Fruit fly (Drosophila melanogaster) whole organism, pupa: ENCODE results near the gene hkb.

ENCODE experiments used
- CG10348 ChIP-seq: fragments of 200-800 bp; sonication (Bioruptor generic); IDR thresholded peaks from 2 replicates; pipeline ENCODE4 v1.3.6; 2022; ENCODE audit warnings: missing biosample characterization, missing genetic modification characterization
- CG12605 ChIP-seq: fragments of 200-800 bp; sonication (Bioruptor generic); IDR thresholded peaks from 2 replicates; pipeline ENCODE4 v1.3.6; 2022; ENCODE audit warnings: missing biosample characterization, missing genetic modification characterization
- CG13204 ChIP-seq: fragments of 200-800 bp; sonication (Bioruptor generic); optimal IDR thresholded peaks from 2 replicates; lab custom pipeline; 2018; ENCODE audit warnings: missing biosample characterization, mild to moderate bottlenecking, missing genetic modification characterization, moderate library complexity
- CG14655 ChIP-seq: fragments of 200-800 bp; sonication (Bioruptor generic); optimal IDR thresholded peaks from 3 replicates; lab custom pipeline; 2017; ENCODE audit warnings: mild to moderate bottlenecking, missing biosample characterization, missing genetic modification reagents, missing genetic modification characterization
- CG15710 ChIP-seq: fragments of 200-800 bp; sonication (Bioruptor generic); optimal IDR thresholded peaks from 2 replicates; lab custom pipeline; 2018; ENCODE audit warnings: missing biosample characterization, mild to moderate bottlenecking, missing genetic modification characterization, moderate library complexity
- CG17806 ChIP-seq: fragments of 200-800 bp; sonication (Bioruptor generic); optimal IDR thresholded peaks from 2 replicates; lab custom pipeline; 2018; ENCODE audit warnings: missing biosample characterization, mild to moderate bottlenecking, missing genetic modification characterization, moderate library complexity
- CG32121 ChIP-seq: fragments of 200-800 bp; sonication (Bioruptor generic); IDR thresholded peaks from 2 replicates; pipeline ENCODE4 v1.3.6; 2022; ENCODE audit warnings: missing biosample characterization, missing genetic modification characterization
- CG34367 ChIP-seq: fragments of 200-800 bp; sonication (Bioruptor generic); optimal IDR thresholded peaks from 2 replicates; lab custom pipeline; 2018; ENCODE audit warnings: missing biosample characterization, mild to moderate bottlenecking, missing genetic modification characterization
- CG4496 ChIP-seq: fragments of 200-800 bp; sonication (Bioruptor generic); IDR thresholded peaks from 3 replicates; pipeline ENCODE4 v1.3.6; 2022; ENCODE audit warnings: missing biosample characterization, missing genetic modification characterization
- CG8159 ChIP-seq: fragments of 200-800 bp; sonication (Bioruptor generic); optimal IDR thresholded peaks from 3 replicates; lab custom pipeline; 2018; ENCODE audit warnings: missing biosample characterization, mild to moderate bottlenecking, missing genetic modification characterization, moderate library complexity
- CG8301 ChIP-seq: fragments of 200-800 bp; sonication (Bioruptor generic); optimal IDR thresholded peaks from 2 replicates; lab custom pipeline; 2018; ENCODE audit warnings: missing biosample characterization, mild to moderate bottlenecking, missing genetic modification characterization
- CG9948 ChIP-seq: fragments of 200-800 bp; sonication (Bioruptor generic); optimal IDR thresholded peaks from 2 replicates; lab custom pipeline; 2018; ENCODE audit warnings: missing biosample characterization, mild to moderate bottlenecking, missing genetic modification characterization, moderate library complexity
- D1 ChIP-seq: fragments of 200-800 bp; sonication (Bioruptor generic); optimal IDR thresholded peaks from 2 replicates; lab custom pipeline; 2018; ENCODE audit warnings: missing biosample characterization, mild to moderate bottlenecking, missing genetic modification characterization, moderate library complexity
- EcR ChIP-seq: fragments of 200-800 bp; sonication (Bioruptor generic); optimal IDR thresholded peaks from 3 replicates; lab custom pipeline; 2019; ENCODE audit warnings: missing biosample characterization, missing genetic modification characterization, mild to moderate bottlenecking, moderate library complexity, missing genetic modification reagents
- Ets98B ChIP-seq: fragments of 200-800 bp; sonication (Bioruptor generic); IDR thresholded peaks from 2 replicates; pipeline ENCODE4 v1.3.6; 2022; ENCODE audit warnings: missing biosample characterization, missing genetic modification characterization
- Pif1A ChIP-seq: fragments of 200-800 bp; sonication (Bioruptor generic); optimal IDR thresholded peaks from 3 replicates; lab custom pipeline; 2016; ENCODE audit warnings: missing biosample characterization, missing genetic modification characterization
- Pif1B ChIP-seq: fragments of 200-800 bp; sonication (Bioruptor generic); optimal IDR thresholded peaks from 3 replicates; lab custom pipeline; 2016; ENCODE audit warnings: missing biosample characterization, missing genetic modification characterization
- Snoo ChIP-seq: fragments of 200-800 bp; sonication (Bioruptor generic); optimal IDR thresholded peaks from 3 replicates; lab custom pipeline; 2017; ENCODE audit warnings: missing biosample characterization, mild to moderate bottlenecking, missing genetic modification characterization, inconsistent platforms
- fd96Ca ChIP-seq: fragments of 200-800 bp; sonication (Bioruptor generic); IDR thresholded peaks from 3 replicates; pipeline ENCODE4 v1.3.6; 2022; ENCODE audit warnings: missing biosample characterization, missing genetic modification characterization
- gl ChIP-seq: fragments of 200-800 bp; sonication (Bioruptor generic); optimal IDR thresholded peaks from 2 replicates; lab custom pipeline; 2018; ENCODE audit warnings: missing biosample characterization, mild to moderate bottlenecking, missing genetic modification characterization
- rn ChIP-seq: fragments of 200-800 bp; sonication (Bioruptor generic); IDR thresholded peaks from 2 replicates; pipeline ENCODE4 v1.3.6; 2022; ENCODE audit warnings: missing biosample characterization, missing genetic modification characterization

hkb gene

DNA sequence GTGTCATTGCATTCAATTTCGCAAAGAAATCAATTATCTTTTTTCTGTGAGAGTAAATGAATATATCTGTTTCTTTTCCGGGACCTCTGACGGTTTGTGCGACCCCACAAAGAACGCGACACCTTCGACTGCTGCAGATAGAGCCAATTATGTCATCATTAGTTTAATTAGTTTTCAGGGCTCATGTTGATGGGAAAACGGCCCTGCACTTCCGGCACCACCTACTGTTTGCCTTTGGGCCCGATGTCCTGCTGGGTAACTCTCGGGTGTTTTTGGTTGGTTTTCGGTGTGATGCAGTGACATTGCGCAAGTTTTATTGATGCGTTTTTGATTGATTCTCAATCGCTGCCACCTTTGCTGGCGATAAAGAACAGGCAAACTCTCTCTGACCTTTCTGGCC lies 6.3 kb downstream of the hkb start:
- TF ChIP-seq fd96Ca (GFP tag; lab: Robert Waterston, UW): no peak
- TF ChIP-seq CG8159 (tag; lab: Kevin White, UChicago): no peak
- TF ChIP-seq CG10348 (GFP tag; lab: Robert Waterston, UW): no peak
- no peak for TF ChIP-seq CG15710 (tag; lab: Kevin White, UChicago)
- no peak for TF ChIP-seq Pif1B
- TF ChIP-seq EcR (GFP tag; lab: Kevin White, UChicago): no peak
- no peak for TF ChIP-seq Ets98B (GFP tag; lab: Robert Waterston, UW)
- TF ChIP-seq CG32121 (GFP tag; lab: Robert Waterston, UW): no peak
- no peak for TF ChIP-seq CG12605 (GFP tag; lab: Robert Waterston, UW)
- TF ChIP-seq D1: no peak
- no peak for TF ChIP-seq CG17806 (tag; lab: Kevin White, UChicago)
- TF ChIP-seq CG8301: no peak
- TF ChIP-seq Pif1A: no peak
- no peak for TF ChIP-seq CG4496
- TF ChIP-seq gl (tag; lab: Kevin White, UChicago): no peak
- no peak for TF ChIP-seq CG9948 (tag; lab: Kevin White, UChicago)
- no peak for TF ChIP-seq Snoo (tag; lab: Kevin White, UChicago)

DNA sequence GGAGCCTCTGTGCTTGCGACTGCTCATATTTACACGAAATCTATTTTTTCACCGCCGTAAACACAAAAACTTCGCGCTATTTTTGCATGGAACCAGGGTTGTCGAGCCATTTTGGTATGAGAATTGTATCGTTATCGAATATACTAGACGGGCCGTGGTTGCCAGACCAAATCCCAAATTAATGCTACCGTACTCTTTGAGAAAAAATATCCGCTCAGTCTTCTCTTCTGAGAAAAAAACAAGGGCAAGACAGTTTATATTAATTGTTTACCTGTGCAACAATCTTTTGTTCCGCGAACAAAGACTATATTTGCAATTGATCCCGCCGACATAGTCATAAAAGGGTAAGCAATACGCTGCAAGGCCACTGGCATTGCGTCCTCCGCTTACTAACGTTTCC lies 8.9 kb downstream of the hkb start, which contains the start of the genes Skp2 and CG1103:
Gene Skp2, minus strand, starts transcription at position 95 of the 400 bp plus-strand sequence.
Gene CG1103, plus strand, starts transcription at position 176 of the 400 bp plus-strand sequence.
- TF ChIP-seq EcR (GFP tag; lab: Kevin White, UChicago) (peak; percentile 55), CG10348 (GFP tag; lab: Robert Waterston, UW) (no peak), Snoo (tag; lab: Kevin White, UChicago) (peak; percentile 3)

DNA sequence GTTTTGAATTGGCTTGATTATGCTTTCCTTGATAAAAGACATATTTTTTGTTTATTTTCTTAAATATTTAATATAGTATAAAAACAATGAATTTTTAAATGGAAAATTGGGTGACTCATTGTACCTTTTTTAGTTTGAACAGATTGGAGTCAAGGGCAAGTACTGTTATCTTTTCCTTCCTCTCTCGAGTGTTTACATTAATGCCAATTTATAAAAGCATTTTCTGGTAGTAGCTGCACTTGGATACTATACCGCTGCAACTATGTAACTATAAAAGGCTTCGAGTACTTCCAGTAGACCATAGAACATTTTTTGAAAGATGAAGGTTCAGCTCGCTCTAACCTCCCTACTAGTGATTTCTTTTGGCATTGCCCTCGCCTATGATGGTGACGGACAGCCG lies 11.6 kb downstream of the hkb start, which contains the start of gene CG14645:
Gene CG14645, plus strand, starts transcription at position 301 of the 400 bp plus-strand sequence.
- TF ChIP-seq CG32121 (GFP tag; lab: Robert Waterston, UW) (no peak), CG8159 (tag; lab: Kevin White, UChicago) (no peak), CG13204 (GFP tag; lab: Kevin White, UChicago) (no peak), gl (tag; lab: Kevin White, UChicago) (no peak), CG14655 (no peak), CG34367 (no peak), Ets98B (GFP tag; lab: Robert Waterston, UW) (no peak), CG8301 (no peak), D1 (no peak)

DNA sequence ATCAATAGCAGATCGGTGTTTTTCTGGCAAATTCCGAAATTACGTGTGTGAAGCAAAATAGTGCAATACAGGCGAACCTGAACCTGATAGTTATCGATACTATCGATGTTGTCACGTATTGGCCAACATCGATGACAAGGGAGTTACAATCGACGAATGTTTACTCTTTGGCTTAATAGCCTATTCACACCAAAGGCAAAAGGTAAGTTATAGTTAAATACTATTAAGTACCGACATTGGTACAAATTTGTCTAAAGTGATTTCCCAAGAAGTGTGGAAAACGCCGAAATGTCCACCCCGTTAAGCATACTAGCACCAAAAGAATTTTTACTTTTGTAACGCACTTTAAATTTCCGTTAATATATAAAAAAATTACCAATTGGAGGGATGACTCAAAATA lies 12.5 kb downstream of the hkb start, which contains the start of gene CG9776:
Gene CG9776, minus strand, starts transcription at position 108 of the 400 bp plus-strand sequence.
- TF ChIP-seq CG34367 (peak; percentile 13), CG8301 (no peak), CG4496 (peak; percentile 65), CG32121 (GFP tag; lab: Robert Waterston, UW) (peak; percentile 42), CG13204 (GFP tag; lab: Kevin White, UChicago) (no peak), CG15710 (tag; lab: Kevin White, UChicago) (no peak), Snoo (tag; lab: Kevin White, UChicago) (peak; percentile 50), EcR (GFP tag; lab: Kevin White, UChicago) (no peak), fd96Ca (GFP tag; lab: Robert Waterston, UW) (no peak; the same call in 2 of the 3 replicates), rn (GFP tag; lab: Robert Waterston, UW) (no peak), gl (tag; lab: Kevin White, UChicago) (no peak), CG12605 (GFP tag; lab: Robert Waterston, UW) (no peak)

DNA sequence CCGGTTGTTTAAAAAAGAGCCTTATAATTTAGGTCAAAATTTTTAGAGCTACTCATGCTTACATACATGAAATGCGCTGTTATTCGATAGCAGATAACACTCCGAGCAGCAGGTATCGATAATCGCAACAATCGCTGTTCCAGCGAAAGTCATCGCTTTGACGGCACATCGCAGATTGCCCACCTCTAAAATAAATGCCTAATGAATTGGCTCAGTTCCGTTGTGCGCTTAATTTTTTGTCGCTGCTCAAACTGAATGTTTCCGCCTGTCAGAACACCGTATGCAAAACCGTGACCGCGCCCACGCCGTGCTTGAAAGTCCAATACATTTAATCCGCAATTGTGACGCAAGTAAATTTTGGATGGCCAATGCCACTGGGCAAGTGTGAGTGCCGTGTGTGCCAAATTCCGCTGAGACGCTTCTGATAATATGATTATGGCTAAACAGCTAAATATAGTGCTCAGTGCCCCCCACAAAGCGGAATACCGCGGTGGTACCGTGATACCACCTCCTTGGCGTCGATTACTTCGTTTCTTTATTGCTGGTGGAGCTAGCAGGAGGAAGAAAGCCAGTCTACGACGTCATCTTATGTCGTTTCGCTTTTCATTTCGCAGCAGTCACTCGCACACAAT lies 26.8 kb downstream of the hkb start, which contains the start of gene CG9795:
Gene CG9795, plus strand, starts transcription at position 177 of the 632 bp plus-strand sequence.
- no peak for TF ChIP-seq CG14655
- TF ChIP-seq CG9948 (tag; lab: Kevin White, UChicago): no peak
- no peak for TF ChIP-seq rn (GFP tag; lab: Robert Waterston, UW)
- TF ChIP-seq Snoo (tag; lab: Kevin White, UChicago): peak; percentile 16
- no peak for TF ChIP-seq gl (tag; lab: Kevin White, UChicago)
- no peak for TF ChIP-seq CG15710 (tag; lab: Kevin White, UChicago)
- peak; percentile 27; the same call in 1 of the 2 replicates for TF ChIP-seq CG32121 (GFP tag; lab: Robert Waterston, UW)
- TF ChIP-seq CG4496: peak; percentile 51; the same call in 2 of the 3 replicates
- TF ChIP-seq CG8159 (tag; lab: Kevin White, UChicago): no peak
- TF ChIP-seq fd96Ca (GFP tag; lab: Robert Waterston, UW): no peak
- TF ChIP-seq CG17806 (tag; lab: Kevin White, UChicago): peak; percentile 3
- TF ChIP-seq Ets98B (GFP tag; lab: Robert Waterston, UW): peak; percentile 52; the same call in 1 of the 2 replicates
- TF ChIP-seq EcR (GFP tag; lab: Kevin White, UChicago): peak; percentile 27
- no peak for TF ChIP-seq CG10348 (GFP tag; lab: Robert Waterston, UW)

DNA sequence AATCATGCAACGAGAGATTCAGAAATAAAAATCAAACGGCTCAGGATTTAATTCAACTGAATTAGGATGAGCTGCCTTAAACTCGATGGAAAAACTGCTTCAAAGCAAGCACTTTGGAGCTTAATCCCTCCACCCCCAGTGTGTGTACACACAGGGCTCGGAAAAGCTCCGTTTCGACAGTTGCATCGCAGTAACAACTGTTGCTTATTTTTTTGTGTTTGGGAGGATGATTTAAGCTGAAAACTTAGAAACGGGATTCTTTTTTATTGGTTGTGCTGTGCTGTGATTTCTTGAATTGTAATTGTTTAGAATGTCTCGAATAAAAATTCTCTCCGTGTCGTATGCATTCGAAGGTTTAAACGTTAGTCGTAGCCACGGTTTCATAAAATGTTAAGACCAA lies 27.4 kb downstream of the hkb start, which contains the start of gene Syt14:
Gene Syt14, minus strand, starts transcription at position 71 of the 400 bp plus-strand sequence.
- TF ChIP-seq CG8301 (no peak), CG12605 (GFP tag; lab: Robert Waterston, UW) (peak; percentile 30; the same call in 1 of the 2 replicates)
